Fruit fly (Drosophila melanogaster) Kc167 (cell line): ENCODE results near the gene Cyp313a2.

ENCODE experiments used
- Myc ChIP-seq: fragments of >200 bp; optimal IDR thresholded peaks from 2 replicates; lab custom pipeline; 2017; ENCODE audit warnings: missing external identifiers
- h ChIP-seq: fragments of >200 bp; optimal IDR thresholded peaks from 3 replicates; lab custom pipeline; 2018; ENCODE audit warnings: missing external identifiers
- psq ChIP-seq: fragments of >200 bp; optimal IDR thresholded peaks from 2 replicates; lab custom pipeline; 2017; ENCODE audit warnings: missing external identifiers

- TF ChIP-seq Myc (lab: Kevin White, UChicago), result no peak
- TF ChIP-seq h, result no peak
- no peak for TF ChIP-seq psq (lab: Kevin White, UChicago)
These were observed 21.7 kb upstream of the Cyp313a2 start, which contains the start of the genes CG44037 and svp for dm6 chr3R:12258437-12258836.
